Worm (Caenorhabditis elegans) whole organism, young adult: ENCODE results near the gene ZK121.2.

ENCODE experiments used
- C17E4.6 ChIP-seq: fragments of 200-800 bp; sonication (Bioruptor generic); IDR thresholded peaks from 2 replicates; pipeline ENCODE4 v1.3.6; 2022; ENCODE audit warnings: missing genetic modification reagents, missing genetic modification characterization, missing compliant biosample characterization
- F22D6.2 ChIP-seq: sonication (generic microtip); optimal IDR thresholded peaks from 2 replicates; lab custom pipeline; 2016; ENCODE audit warnings: mild to moderate bottlenecking, missing genetic modification characterization, missing compliant biosample characterization
- F23B12.7 ChIP-seq: sonication (generic microtip); optimal IDR thresholded peaks from 2 replicates; lab custom pipeline; 2017; ENCODE audit warnings: missing genetic modification characterization, mild to moderate bottlenecking, missing compliant biosample characterization, antibody characterized with exemption, moderate library complexity; ENCODE audit not compliant: insufficient read depth
- F33H1.4 ChIP-seq: fragments of 200-800 bp; sonication (Bioruptor generic); IDR thresholded peaks from 2 replicates; pipeline ENCODE4 v1.3.6; 2022; ENCODE audit warnings: missing genetic modification reagents, missing genetic modification characterization, missing compliant biosample characterization
- F52B5.7 ChIP-seq: sonication (generic microtip); optimal IDR thresholded peaks from 2 replicates; lab custom pipeline; 2016; ENCODE audit warnings: mild to moderate bottlenecking, missing genetic modification characterization, missing compliant biosample characterization
- F57C9.4 ChIP-seq: sonication (generic microtip); optimal IDR thresholded peaks from 2 replicates; lab custom pipeline; 2017; ENCODE audit warnings: mild to moderate bottlenecking, missing genetic modification characterization, missing compliant biosample characterization
- K12H6.12 ChIP-seq: fragments of 200-800 bp; sonication (Bioruptor generic); optimal IDR thresholded peaks from 2 replicates; lab custom pipeline; 2018; ENCODE audit warnings: mild to moderate bottlenecking, missing genetic modification characterization, missing compliant biosample characterization
- Y53F4B.3 ChIP-seq: fragments of 200-800 bp; sonication (Bioruptor generic); IDR thresholded peaks from 2 replicates; pipeline ENCODE4 v1.3.6; 2022; ENCODE audit warnings: missing genetic modification reagents, missing genetic modification characterization, missing compliant biosample characterization
- Y53G8AR.9 ChIP-seq: fragments of 200-800 bp; sonication (Bioruptor generic); conservative IDR thresholded peaks from 2 replicates; pipeline ENCODE4 v1.3.6; 2022; ENCODE audit warnings: missing genetic modification reagents, missing genetic modification characterization, missing compliant biosample characterization
- akir-1 ChIP-seq: fragments of 200-800 bp; sonication (Bioruptor generic); optimal IDR thresholded peaks from 2 replicates; lab custom pipeline; 2018; ENCODE audit warnings: mild to moderate bottlenecking, missing genetic modification characterization, moderate library complexity, missing compliant biosample characterization
- aptf-2 ChIP-seq: fragments of 200-800 bp; sonication (Bioruptor generic); conservative IDR thresholded peaks from 2 replicates; pipeline ENCODE4 v1.3.6; 2022; ENCODE audit warnings: missing genetic modification reagents, missing genetic modification characterization, missing compliant biosample characterization
- atf-7 ChIP-seq: sonication (generic microtip); optimal IDR thresholded peaks from 2 replicates; lab custom pipeline; 2017; ENCODE audit warnings: mild to moderate bottlenecking, missing genetic modification characterization, missing compliant biosample characterization
- athp-1 ChIP-seq: sonication (generic microtip); optimal IDR thresholded peaks from 2 replicates; lab custom pipeline; 2017; ENCODE audit warnings: mild to moderate bottlenecking, missing genetic modification characterization, missing compliant biosample characterization
- attf-3 ChIP-seq: fragments of 200-800 bp; sonication (Bioruptor generic); conservative IDR thresholded peaks from 2 replicates; pipeline ENCODE4 v1.3.6; 2022; ENCODE audit warnings: missing genetic modification reagents, missing genetic modification characterization, missing compliant biosample characterization
- attf-5 ChIP-seq: fragments of 200-800 bp; sonication (Bioruptor generic); optimal IDR thresholded peaks from 2 replicates; lab custom pipeline; 2018; ENCODE audit warnings: mild to moderate bottlenecking, missing genetic modification characterization, missing compliant biosample characterization
- bed-1 ChIP-seq: fragments of 200-800 bp; sonication (Bioruptor generic); IDR thresholded peaks from 2 replicates; pipeline ENCODE4 v1.3.6; 2022; ENCODE audit warnings: missing genetic modification reagents, missing genetic modification characterization, missing compliant biosample characterization
- ccch-3 ChIP-seq: fragments of 200-800 bp; sonication (Bioruptor generic); optimal IDR thresholded peaks from 2 replicates; lab custom pipeline; 2018; ENCODE audit warnings: mild to moderate bottlenecking, missing genetic modification characterization, missing compliant biosample characterization
- cebp-1 ChIP-seq, 2 experiments: fragments of 200-800 bp in 1 of 2; sonication (Bioruptor generic) in 1 of 2; sonication (generic microtip) in 1 of 2; IDR thresholded peaks in 1 of 2; optimal IDR thresholded peaks in 1 of 2; 2 replicates each; pipeline versions ENCODE4 v1.3.6 to Lab custom; 2017 to 2022; ENCODE audit warnings: missing compliant biosample characterization in 2 of 2, missing genetic modification characterization in 2 of 2, mild to moderate bottlenecking in 1 of 2, missing genetic modification reagents in 1 of 2, moderate library complexity in 1 of 2
- ceh-100 ChIP-seq: fragments of 200-800 bp; sonication (Bioruptor generic); IDR thresholded peaks from 2 replicates; pipeline ENCODE4 v1.3.6; 2022; ENCODE audit warnings: missing genetic modification reagents, missing genetic modification characterization, missing compliant biosample characterization
- ceh-58 ChIP-seq: fragments of 200-800 bp; sonication (Bioruptor generic); IDR thresholded peaks from 2 replicates; pipeline ENCODE4 v1.3.6; 2022; ENCODE audit warnings: missing genetic modification characterization, missing compliant biosample characterization
- ceh-79 ChIP-seq: sonication (generic microtip); optimal IDR thresholded peaks from 2 replicates; lab custom pipeline; 2017; ENCODE audit warnings: mild to moderate bottlenecking, missing genetic modification characterization, missing compliant biosample characterization
- die-1 ChIP-seq: sonication (generic microtip); optimal IDR thresholded peaks from 2 replicates; lab custom pipeline; 2016; ENCODE audit warnings: missing genotype, mild to moderate bottlenecking, missing genetic modification characterization, missing compliant biosample characterization
- egl-18 ChIP-seq: fragments of 200-800 bp; sonication (Bioruptor generic); IDR thresholded peaks from 2 replicates; pipeline ENCODE4 v1.3.6; 2022; ENCODE audit warnings: missing genetic modification reagents, missing genetic modification characterization, missing compliant biosample characterization
- egl-44 ChIP-seq: fragments of 200-800 bp; sonication (Bioruptor generic); IDR thresholded peaks from 2 replicates; pipeline ENCODE4 v1.3.6; 2022; ENCODE audit warnings: missing genetic modification reagents, missing genetic modification characterization, missing compliant biosample characterization
- fkh-3 ChIP-seq: sonication (generic microtip); optimal IDR thresholded peaks from 2 replicates; lab custom pipeline; 2016; ENCODE audit warnings: mild to moderate bottlenecking, missing genetic modification characterization, missing compliant biosample characterization
- gei-17 ChIP-seq: fragments of 200-800 bp; sonication (Bioruptor generic); optimal IDR thresholded peaks from 2 replicates; lab custom pipeline; 2018; ENCODE audit warnings: mild to moderate bottlenecking, missing genetic modification characterization, missing compliant biosample characterization
- him-1 ChIP-seq: sonication (generic microtip); optimal IDR thresholded peaks from 2 replicates; lab custom pipeline; 2016; ENCODE audit warnings: missing genotype, missing genetic modification reagents, missing genetic modification characterization, missing compliant biosample characterization
- hlh-12 ChIP-seq: sonication (generic microtip); optimal IDR thresholded peaks from 2 replicates; lab custom pipeline; 2016; ENCODE audit warnings: missing genetic modification characterization, missing compliant biosample characterization
- hmg-1.2 ChIP-seq: fragments of 200-800 bp; sonication (Bioruptor generic); IDR thresholded peaks from 2 replicates; pipeline ENCODE4 v1.3.6; 2022; ENCODE audit warnings: missing genetic modification reagents, missing genetic modification characterization, missing compliant biosample characterization
- hrde-1 ChIP-seq: sonication (generic microtip); optimal IDR thresholded peaks from 2 replicates; lab custom pipeline; 2016; ENCODE audit warnings: missing genetic modification characterization, mild to moderate bottlenecking, missing compliant biosample characterization, moderate library complexity, missing genotype, missing genetic modification reagents, borderline replicate concordance
- lin-35 ChIP-seq, 3 experiments: fragments of 150-350 bp in 2 of 3; sonication (generic microtip) in 1 of 3; optimal IDR thresholded peaks; 2 replicates each; lab custom pipeline; 2014 to 2018; ENCODE audit warnings: missing biosample characterization in 3 of 3, missing genetic modification characterization in 3 of 3, missing genetic modification reagents in 3 of 3
- lir-1 ChIP-seq: fragments of 200-800 bp; sonication (Bioruptor generic); conservative IDR thresholded peaks from 2 replicates; pipeline ENCODE4 v1.3.6; 2022; ENCODE audit warnings: missing genetic modification reagents, missing genetic modification characterization, missing compliant biosample characterization
- madf-10 ChIP-seq: sonication (generic microtip); optimal IDR thresholded peaks from 2 replicates; lab custom pipeline; 2016; ENCODE audit warnings: mild to moderate bottlenecking, missing genetic modification characterization, missing compliant biosample characterization
- madf-3 ChIP-seq: fragments of 200-800 bp; sonication (Bioruptor generic); IDR thresholded peaks from 2 replicates; pipeline ENCODE4 v1.3.6; 2022; ENCODE audit warnings: missing genetic modification reagents, missing genetic modification characterization, missing compliant biosample characterization
- madf-8 ChIP-seq: fragments of 200-800 bp; sonication (Bioruptor generic); conservative IDR thresholded peaks from 2 replicates; pipeline ENCODE4 v1.3.6; 2022; ENCODE audit warnings: missing genetic modification reagents, missing genetic modification characterization, missing compliant biosample characterization
- nfyb-1 ChIP-seq: fragments of 200-800 bp; sonication (Bioruptor generic); IDR thresholded peaks from 2 replicates; pipeline ENCODE4 v1.3.6; 2022; ENCODE audit warnings: missing genetic modification reagents, missing genetic modification characterization, missing compliant biosample characterization
- nhr-120 ChIP-seq: fragments of 200-800 bp; sonication (Bioruptor generic); IDR thresholded peaks from 2 replicates; pipeline ENCODE4 v1.3.6; 2022; ENCODE audit warnings: missing genetic modification characterization, missing compliant biosample characterization
- nhr-179 ChIP-seq: sonication (generic microtip); optimal IDR thresholded peaks from 2 replicates; lab custom pipeline; 2016; ENCODE audit warnings: mild to moderate bottlenecking, missing genetic modification characterization, missing compliant biosample characterization
- rpc-1 ChIP-seq, 2 experiments: fragments of 150-350 bp in 1 of 2; sonication (generic microtip) in 1 of 2; optimal IDR thresholded peaks; 2 replicates each; lab custom pipeline; 2014 to 2018; ENCODE audit warnings: missing biosample characterization in 1 of 2, missing genetic modification characterization in 1 of 2, missing genetic modification reagents in 1 of 2, missing genotype in 1 of 2
- sea-2 ChIP-seq: fragments of 200-800 bp; sonication (Bioruptor generic); IDR thresholded peaks from 2 replicates; pipeline ENCODE4 v1.3.6; 2022; ENCODE audit warnings: missing genetic modification characterization, missing compliant biosample characterization
- snpc-1.3 ChIP-seq: sonication (generic microtip); optimal IDR thresholded peaks from 2 replicates; lab custom pipeline; 2017; ENCODE audit warnings: missing genetic modification characterization, mild to moderate bottlenecking, missing compliant biosample characterization, antibody characterized with exemption, moderate library complexity, missing genotype, missing genetic modification reagents; ENCODE audit not compliant: insufficient read depth
- somi-1 ChIP-seq: fragments of 200-800 bp; sonication (Bioruptor generic); optimal IDR thresholded peaks from 2 replicates; lab custom pipeline; 2018; ENCODE audit warnings: mild to moderate bottlenecking, missing genetic modification characterization, missing compliant biosample characterization
- sptf-2 ChIP-seq: fragments of 200-800 bp; sonication (Bioruptor generic); optimal IDR thresholded peaks from 2 replicates; lab custom pipeline; 2018; ENCODE audit warnings: mild to moderate bottlenecking, missing genetic modification characterization, missing compliant biosample characterization
- tbx-9 ChIP-seq: sonication (generic microtip); optimal IDR thresholded peaks from 2 replicates; lab custom pipeline; 2016; ENCODE audit warnings: borderline replicate concordance, missing genetic modification characterization, inconsistent platforms, missing compliant biosample characterization
- ztf-18 ChIP-seq: sonication (generic microtip); optimal IDR thresholded peaks from 2 replicates; lab custom pipeline; 2016; ENCODE audit warnings: missing genotype, mild to moderate bottlenecking, missing genetic modification characterization, missing compliant biosample characterization
- ztf-26 ChIP-seq: sonication (generic microtip); optimal IDR thresholded peaks from 2 replicates; lab custom pipeline; 2017; ENCODE audit warnings: missing genetic modification characterization, missing compliant biosample characterization
- ztf-28 ChIP-seq: fragments of 200-800 bp; sonication (Bioruptor generic); IDR thresholded peaks from 2 replicates; pipeline ENCODE4 v1.3.6; 2022; ENCODE audit warnings: missing genetic modification reagents, missing genetic modification characterization, missing compliant biosample characterization

Gene ZK121.2

DNA sequence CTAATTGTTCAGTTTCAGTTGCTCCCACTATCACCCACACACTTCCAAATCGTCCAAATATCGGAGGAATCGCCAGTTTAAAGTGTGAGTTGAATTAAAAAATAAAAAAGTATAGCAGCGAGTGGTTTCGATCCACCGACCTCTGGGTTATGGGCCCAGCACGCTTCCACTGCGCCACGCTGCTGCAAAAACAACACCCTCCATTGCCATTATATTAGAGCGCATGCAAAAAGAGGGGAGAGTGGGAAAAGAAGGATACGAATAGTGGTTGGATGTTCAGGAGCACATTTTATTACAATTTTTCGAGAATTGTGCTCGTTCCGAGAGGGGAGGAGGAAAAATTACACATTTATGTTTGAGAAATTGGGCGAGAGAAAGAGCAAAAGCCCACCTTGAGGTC lies 46.6 kb upstream of the ZK121.2 start (continued):
- TF ChIP-seq nhr-179 (tag; lab: Kevin White, UChicago): peak; percentile 5
- TF ChIP-seq sea-2: no peak
- TF ChIP-seq madf-10: peak; percentile 59
- no peak for TF ChIP-seq nhr-120 (GFP tag; lab: Robert Waterston, UW)
- TF ChIP-seq F22D6.2 (tag; lab: Kevin White, UChicago): no peak
- peak; percentile 66 for TF ChIP-seq ceh-100 (GFP tag; lab: Robert Waterston, UW)
- peak; percentile 85 for TF ChIP-seq rpc-1 (optimal IDR thresholded peaks at IDR 0.05; lab: Kevin White, UChicago)
- TF ChIP-seq rpc-1 (tag; optimal IDR thresholded peaks at IDR 0.05; lab: Kevin White, UChicago): peak; percentile 96
- peak; percentile 34; the same call in 1 of the 2 replicates for TF ChIP-seq attf-3
- peak; percentile 81 for TF ChIP-seq F23B12.7 (tag; lab: Kevin White, UChicago)
- peak; percentile 76 for TF ChIP-seq hmg-1.2 (GFP tag; lab: Robert Waterston, UW)
- TF ChIP-seq ztf-26 (tag; lab: Kevin White, UChicago): peak; percentile 49
- TF ChIP-seq ztf-28 (GFP tag; lab: Robert Waterston, UW): 0 out of 2 replicates have a peak, but pooled peaks have one; percentile 41
- no peak for TF ChIP-seq C17E4.6 (GFP tag; lab: Robert Waterston, UW)
- TF ChIP-seq Y53F4B.3 (GFP tag; lab: Robert Waterston, UW): no peak
- TF ChIP-seq F52B5.7 (tag; lab: Kevin White, UChicago): peak; percentile 82
- 0 out of 2 replicates have a peak, but pooled peaks have one; percentile 55 for TF ChIP-seq ceh-58 (GFP tag; lab: Robert Waterston, UW)
- no peak for TF ChIP-seq gei-17 (GFP tag; lab: Kevin White, UChicago)
- peak; percentile 71; the same call in 1 of the 2 replicates for TF ChIP-seq Y53G8AR.9 (GFP tag; lab: Robert Waterston, UW)
- TF ChIP-seq cebp-1 (GFP tag; IDR thresholded peaks at IDR 0.05; lab: Robert Waterston, UW): peak; percentile 43; the same call in 1 of the 2 replicates
- TF ChIP-seq cebp-1 (tag; optimal IDR thresholded peaks at IDR 0.05; lab: Kevin White, UChicago): no peak
- TF ChIP-seq sptf-2 (GFP tag; lab: Kevin White, UChicago): peak; percentile 34
- TF ChIP-seq madf-8 (GFP tag; lab: Robert Waterston, UW): no peak
- TF ChIP-seq lir-1 (GFP tag; lab: Robert Waterston, UW): peak; percentile 50; the same call in 1 of the 2 replicates
- no peak for TF ChIP-seq ccch-3 (GFP tag; lab: Kevin White, UChicago)
- TF ChIP-seq aptf-2: no peak
- peak; percentile 72 for TF ChIP-seq ceh-79
- no peak for TF ChIP-seq fkh-3 (tag; lab: Kevin White, UChicago)
- TF ChIP-seq nfyb-1: peak; percentile 81
- TF ChIP-seq hlh-12 (tag; lab: Kevin White, UChicago): peak; percentile 22
- TF ChIP-seq atf-7 (tag; lab: Kevin White, UChicago): peak; percentile 38
- peak; percentile 57 for TF ChIP-seq F33H1.4 (GFP tag; lab: Robert Waterston, UW)
- TF ChIP-seq snpc-1.3 (tag; lab: Kevin White, UChicago): peak; percentile 80
- TF ChIP-seq F57C9.4 (tag; lab: Kevin White, UChicago): peak; percentile 81
- peak in 1 of 3 experiments; percentile 68 for TF ChIP-seq lin-35 (GFP tag; optimal IDR thresholded peaks at IDR 0.05; lab: Kevin White, UChicago)
- TF ChIP-seq akir-1 (GFP tag; lab: Kevin White, UChicago): no peak
- TF ChIP-seq K12H6.12: peak; percentile 71
- peak; percentile 80 for TF ChIP-seq somi-1 (GFP tag; lab: Kevin White, UChicago)
- no peak for TF ChIP-seq madf-3 (GFP tag; lab: Robert Waterston, UW)
- TF ChIP-seq tbx-9 (tag; lab: Kevin White, UChicago): no peak
- TF ChIP-seq athp-1 (tag; lab: Kevin White, UChicago): peak; percentile 79
- peak; percentile 93 for TF ChIP-seq die-1 (tag; lab: Kevin White, UChicago)
- TF ChIP-seq egl-44 (GFP tag; lab: Robert Waterston, UW): peak; percentile 70
- peak; percentile 70 for TF ChIP-seq him-1
- TF ChIP-seq attf-5: peak; percentile 65
- TF ChIP-seq ztf-18: peak; percentile 76
- TF ChIP-seq bed-1 (GFP tag; lab: Robert Waterston, UW): peak; percentile 87; the same call in 1 of the 2 replicates
- no peak for TF ChIP-seq hrde-1 (tag; lab: Kevin White, UChicago)
- TF ChIP-seq egl-18 (GFP tag; lab: Robert Waterston, UW): 0 out of 2 replicates have a peak, but pooled peaks have one; percentile 67
